Worm (Caenorhabditis elegans): Measurements from ENCODE around the gene skr-17.

DNA sequence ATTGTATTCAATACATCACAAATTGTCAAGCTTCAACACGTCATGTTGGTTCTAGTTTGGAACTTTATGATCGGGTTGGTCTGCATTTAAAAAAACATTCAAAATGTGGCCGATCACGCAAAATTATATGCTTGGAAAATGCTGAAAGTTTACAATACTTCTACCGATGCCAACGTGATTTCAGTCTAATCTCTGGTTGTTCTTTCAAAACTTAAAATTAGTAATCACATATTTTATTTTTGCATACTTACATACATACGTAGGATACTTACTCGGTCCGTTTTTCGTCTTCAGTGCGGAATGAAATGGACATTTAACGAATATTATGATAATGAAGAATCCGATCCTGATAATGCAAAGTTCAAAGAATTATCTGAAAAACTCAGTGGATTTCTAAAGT, 41.8 kb downstream of the skr-17 start, which contains the start of gene srw-62:
- TF ChIP-seq sma-3 (GFP tag; optimal IDR thresholded peaks at IDR 0.05) = no peak
- no peak for TF ChIP-seq lsy-2 (tag; optimal IDR thresholded peaks at IDR 0.05)
- no peak for TF ChIP-seq skn-1 (tag; optimal IDR thresholded peaks at IDR 0.05)
- TF ChIP-seq lin-39 (tag; optimal IDR thresholded peaks at IDR 0.05) = no peak
- TF ChIP-seq ceh-16 (tag; optimal IDR thresholded peaks at IDR 0.05) = no peak
- TF ChIP-seq ztf-4 (tag; optimal IDR thresholded peaks at IDR 0.05) = no peak
- TF ChIP-seq nhr-25 (tag; optimal IDR thresholded peaks at IDR 0.05) = no peak
- TF ChIP-seq snpc-4 (tag; optimal IDR thresholded peaks at IDR 0.05) = no peak
- TF ChIP-seq unc-62 (GFP tag; optimal IDR thresholded peaks at IDR 0.05) = no peak
- no peak for TF ChIP-seq nhr-11 (tag; optimal IDR thresholded peaks at IDR 0.05)

Measured in whole organism, L2 larva.